Worm (Caenorhabditis elegans): ENCODE data around the gene ins-15.

Gene ins-15

ce11 chrII:6701497-6701896 lies 43.1 kb downstream of the ins-15 start, which contains the start of gene C18H9.6:
C18H9.6 (minus strand) TSS chrII:6701625.
- TF ChIP-seq madf-5 (GFP tag; IDR thresholded peaks at IDR 0.05): no peak
- peak; percentile 73 for TF ChIP-seq pqm-1 (tag; optimal IDR thresholded peaks at IDR 0.05)
- peak; percentile 1 for TF ChIP-seq T20F7.1 (GFP tag; optimal IDR thresholded peaks at IDR 0.05)
- TF ChIP-seq D1046.2 (GFP tag; IDR thresholded peaks at IDR 0.05): no peak
- no peak for TF ChIP-seq saeg-2 (GFP tag; IDR thresholded peaks at IDR 0.05)
- TF ChIP-seq dve-1 (tag; optimal IDR thresholded peaks at IDR 0.05; ENCODE audit: insufficient read depth): peak; percentile 80
- TF ChIP-seq R02D3.7 (tag; optimal IDR thresholded peaks at IDR 0.05): no peak
- TF ChIP-seq nhr-28 (tag; optimal IDR thresholded peaks at IDR 0.05): peak; percentile 83
- TF ChIP-seq hlh-11 (tag; optimal IDR thresholded peaks at IDR 0.05): peak; percentile 58
- TF ChIP-seq dmd-6 (GFP tag; IDR thresholded peaks at IDR 0.05): peak; percentile 91
- peak; percentile 57 for TF ChIP-seq nhr-48 (tag; optimal IDR thresholded peaks at IDR 0.05)
- TF ChIP-seq lin-1 (GFP tag; IDR thresholded peaks at IDR 0.05): peak; percentile 77
- peak; percentile 79 for TF ChIP-seq php-3 (GFP tag; IDR thresholded peaks at IDR 0.05)

DNA sequence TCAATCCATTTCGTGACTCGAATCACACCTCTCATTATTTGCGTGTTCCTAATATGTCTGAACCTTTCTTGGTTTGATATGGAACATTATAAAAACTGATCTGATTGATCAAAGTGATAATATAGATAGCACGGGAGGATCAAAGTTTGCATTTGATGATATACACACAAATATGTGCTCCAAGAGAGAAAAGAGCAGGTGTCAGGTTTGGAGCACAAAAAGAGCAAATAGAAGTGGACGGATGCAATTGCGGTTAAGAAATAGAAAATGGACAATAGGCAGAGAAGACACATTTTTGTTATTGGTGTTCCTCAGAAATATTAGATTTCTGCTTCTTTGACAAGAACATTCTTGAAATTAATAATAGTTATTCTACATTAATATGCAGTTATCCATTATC lies 45.8 kb downstream of the ins-15 start, which contains the start of gene C18H9.1:
Gene C18H9.1, plus strand, starts transcription at position 301 of the 400 bp plus-strand sequence.
- TF ChIP-seq attf-4 (tag; optimal IDR thresholded peaks at IDR 0.05) (no peak), tag-97 (GFP tag; IDR thresholded peaks at IDR 0.05) (no peak), mep-1 (tag; optimal IDR thresholded peaks at IDR 0.05) (no peak), gei-8 (GFP tag; optimal IDR thresholded peaks at IDR 0.05) (no peak), set-16 (GFP tag; IDR thresholded peaks at IDR 0.05) (no peak), ceh-62 (tag; optimal IDR thresholded peaks at IDR 0.05) (no peak), lin-29 (GFP tag; IDR thresholded peaks at IDR 0.05) (no peak), F26F4.8 (GFP tag; conservative IDR thresholded peaks at IDR 0.05) (no peak), ZK337.2 (GFP tag; IDR thresholded peaks at IDR 0.05) (no peak), zfp-3 (GFP tag; conservative IDR thresholded peaks at IDR 0.05) (no peak), D1046.2 (GFP tag; IDR thresholded peaks at IDR 0.05) (no peak), madf-9 (GFP tag; conservative IDR thresholded peaks at IDR 0.05) (no peak), ztf-7 (tag; optimal IDR thresholded peaks at IDR 0.05) (no peak), egl-43 (GFP tag; IDR thresholded peaks at IDR 0.05) (no peak), nhr-76 (tag; optimal IDR thresholded peaks at IDR 0.05) (no peak)

ce11 chrII:6695388-6695787 lies 49.2 kb downstream of the ins-15 start, which contains the start of gene C18H9.5:
C18H9.5 (minus strand) TSS chrII:6695566.
- TF ChIP-seq dpl-1 (GFP tag; optimal IDR thresholded peaks at IDR 0.05): no peak
- TF ChIP-seq dmd-6 (GFP tag; IDR thresholded peaks at IDR 0.05): 0 out of 2 replicates have a peak, but pooled peaks have one; percentile 8
- TF ChIP-seq zip-11 (GFP tag; IDR thresholded peaks at IDR 0.05): no peak
- TF ChIP-seq unc-62 (GFP tag; optimal IDR thresholded peaks at IDR 0.05 in 1 of 2): peak in 1 of 2 experiments; percentile 6
- no peak for TF ChIP-seq unc-62 (tag; optimal IDR thresholded peaks at IDR 0.05)
- TF ChIP-seq hlh-30 (tag; optimal IDR thresholded peaks at IDR 0.05; ENCODE audit: insufficient read depth): peak; percentile 52

All from whole organism, L4 larva.